Fruit fly (Drosophila melanogaster): Measurements from ENCODE around the gene CG15743.
A peak's percentile ranks its signal among the peaks of the same experiment; 100 is the strongest.

Gene CG15743

dm6 chrX:13258048-13258756 lies 27.3 kb upstream of the CG15743 start, which contains the start of the genes mew and CG15742:
Gene mew, minus strand, starts transcription at chrX:13258490.
Gene CG15742, minus strand, starts transcription at chrX:13258495.
- TF ChIP-seq CG17801 (GFP tag; optimal IDR thresholded peaks at IDR 0.05; ENCODE audit: partially characterized antibody), result no peak

- no peak for TF ChIP-seq CG17801 (GFP tag; optimal IDR thresholded peaks at IDR 0.05; ENCODE audit: partially characterized antibody)
Observed at dm6 chrX:13258757-13259067, 26.8 kb upstream of the CG15743 start, which contains the start of gene comt. Gene comt, plus strand, starts transcription at chrX:13259021.

- no peak for TF ChIP-seq CG17801 (GFP tag; optimal IDR thresholded peaks at IDR 0.05; ENCODE audit: partially characterized antibody)
Observed at dm6 chrX:13272676-13273233, 12.8 kb upstream of the CG15743 start.

- no peak for TF ChIP-seq CG17801 (GFP tag; optimal IDR thresholded peaks at IDR 0.05; ENCODE audit: partially characterized antibody)
Observed at dm6 chrX:13273417-13273816, 12.1 kb upstream of the CG15743 start.

dm6 chrX:13274429-13275095 lies 10.9 kb upstream of the CG15743 start:
- no peak for TF ChIP-seq CG17801 (GFP tag; optimal IDR thresholded peaks at IDR 0.05; ENCODE audit: partially characterized antibody)

- peak; percentile 33 for TF ChIP-seq CG17801 (GFP tag; optimal IDR thresholded peaks at IDR 0.05; ENCODE audit: partially characterized antibody)
Observed at dm6 chrX:13275139-13275538, 10.4 kb upstream of the CG15743 start.

dm6 chrX:13276713-13277112 lies 8.8 kb upstream of the CG15743 start:
- TF ChIP-seq CG17801 (GFP tag; optimal IDR thresholded peaks at IDR 0.05; ENCODE audit: partially characterized antibody), result peak; percentile 87

dm6 chrX:13277148-13277547 lies 8.4 kb upstream of the CG15743 start:
- no peak for TF ChIP-seq CG17801 (GFP tag; optimal IDR thresholded peaks at IDR 0.05; ENCODE audit: partially characterized antibody)

dm6 chrX:13277580-13278467 lies 7.7 kb upstream of the CG15743 start:
- peak; percentile 85 for TF ChIP-seq CG17801 (GFP tag; optimal IDR thresholded peaks at IDR 0.05; ENCODE audit: partially characterized antibody)

dm6 chrX:13278468-13278982 lies 7.0 kb upstream of the CG15743 start:
- no peak for TF ChIP-seq CG17801 (GFP tag; optimal IDR thresholded peaks at IDR 0.05; ENCODE audit: partially characterized antibody)

dm6 chrX:13280235-13280634 lies 5.3 kb upstream of the CG15743 start:
- TF ChIP-seq CG17801 (GFP tag; optimal IDR thresholded peaks at IDR 0.05; ENCODE audit: partially characterized antibody), result no peak

dm6 chrX:13280738-13281137 lies 4.8 kb upstream of the CG15743 start:
- no peak for TF ChIP-seq CG17801 (GFP tag; optimal IDR thresholded peaks at IDR 0.05; ENCODE audit: partially characterized antibody)

- no peak for TF ChIP-seq CG17801 (GFP tag; optimal IDR thresholded peaks at IDR 0.05; ENCODE audit: partially characterized antibody)
Observed at dm6 chrX:13281244-13281877, 4.1 kb upstream of the CG15743 start.

- TF ChIP-seq CG17801 (GFP tag; optimal IDR thresholded peaks at IDR 0.05; ENCODE audit: partially characterized antibody), result no peak
Observed at dm6 chrX:13282717-13283116, 2.8 kb upstream of the CG15743 start.

Measured in ovary, adult (tissue).